Worm (Caenorhabditis elegans) whole organism, L2 larva: ENCODE data around the gene Y43F8C.9.

Experiments used
- blmp-1 ChIP-seq: sonication (generic microtip); optimal IDR thresholded peaks from 2 replicates; lab custom pipeline; 2017; ENCODE audit warnings: missing genetic modification characterization, mild to moderate bottlenecking, missing compliant biosample characterization, antibody characterized with exemption, moderate library complexity; ENCODE audit not compliant: insufficient read depth
- ceh-16 ChIP-seq: fragments of 150-350 bp; optimal IDR thresholded peaks from 2 replicates; lab custom pipeline; 2014; ENCODE audit warnings: missing biosample characterization, missing genetic modification characterization
- crh-2 ChIP-seq: sonication (generic microtip); optimal IDR thresholded peaks from 2 replicates; lab custom pipeline; 2017; ENCODE audit warnings: missing biosample characterization, missing genetic modification characterization
- dmd-4 ChIP-seq: sonication (generic microtip); optimal IDR thresholded peaks from 2 replicates; lab custom pipeline; 2017; ENCODE audit warnings: missing biosample characterization, missing genetic modification characterization
- elt-3 ChIP-seq: sonication (generic microtip); optimal IDR thresholded peaks from 2 replicates; lab custom pipeline; 2017; ENCODE audit warnings: missing biosample characterization, missing genetic modification characterization
- nhr-237 ChIP-seq: fragments of 150-350 bp; optimal IDR thresholded peaks from 2 replicates; lab custom pipeline; 2014; ENCODE audit warnings: missing biosample characterization, missing genetic modification characterization
- sem-4 ChIP-seq: fragments of 150-350 bp; optimal IDR thresholded peaks from 2 replicates; lab custom pipeline; 2014; ENCODE audit warnings: missing biosample characterization, missing genetic modification reagents, missing genetic modification characterization
- skn-1 ChIP-seq: sonication (generic microtip); optimal IDR thresholded peaks from 2 replicates; lab custom pipeline; 2017; ENCODE audit warnings: missing biosample characterization, missing genetic modification characterization
- sma-3 ChIP-seq: sonication (generic microtip); optimal IDR thresholded peaks from 2 replicates; lab custom pipeline; 2016; ENCODE audit warnings: missing genetic modification reagents, missing genetic modification characterization, missing compliant biosample characterization
- unc-62 ChIP-seq: fragments of 150-350 bp; optimal IDR thresholded peaks from 2 replicates; lab custom pipeline; 2014; ENCODE audit warnings: missing biosample characterization, missing genetic modification reagents, missing genetic modification characterization

ce11 chrV:19608665-19609064 is 37.2 kb upstream of the Y43F8C.9 start:
- TF ChIP-seq dmd-4: no peak
- no peak for TF ChIP-seq sma-3 (GFP tag; lab: Kevin White, UChicago)
- TF ChIP-seq sem-4: no peak
- no peak for TF ChIP-seq ceh-16 (tag; lab: Kevin White, UChicago)
- TF ChIP-seq unc-62: no peak
- TF ChIP-seq skn-1 (tag; lab: Kevin White, UChicago): no peak
- TF ChIP-seq elt-3 (tag; lab: Kevin White, UChicago): no peak
- no peak for TF ChIP-seq nhr-237 (tag; lab: Kevin White, UChicago)
- TF ChIP-seq blmp-1 (tag; lab: Kevin White, UChicago): no peak
- TF ChIP-seq crh-2 (tag; lab: Kevin White, UChicago): no peak
